Fruit fly (Drosophila melanogaster) whole organism, pupa: ENCODE data around the gene CG42692.

Experiments used
- CG12605 ChIP-seq: fragments of 200-800 bp; sonication (Bioruptor generic); IDR thresholded peaks from 2 replicates; pipeline ENCODE4 v1.3.6; 2022; ENCODE audit warnings: missing biosample characterization, missing genetic modification characterization
- CG13204 ChIP-seq: fragments of 200-800 bp; sonication (Bioruptor generic); optimal IDR thresholded peaks from 2 replicates; lab custom pipeline; 2018; ENCODE audit warnings: missing biosample characterization, mild to moderate bottlenecking, missing genetic modification characterization, moderate library complexity
- CG14655 ChIP-seq: fragments of 200-800 bp; sonication (Bioruptor generic); optimal IDR thresholded peaks from 3 replicates; lab custom pipeline; 2017; ENCODE audit warnings: mild to moderate bottlenecking, missing biosample characterization, missing genetic modification reagents, missing genetic modification characterization
- CG32121 ChIP-seq: fragments of 200-800 bp; sonication (Bioruptor generic); IDR thresholded peaks from 2 replicates; pipeline ENCODE4 v1.3.6; 2022; ENCODE audit warnings: missing biosample characterization, missing genetic modification characterization
- CG9948 ChIP-seq: fragments of 200-800 bp; sonication (Bioruptor generic); optimal IDR thresholded peaks from 2 replicates; lab custom pipeline; 2018; ENCODE audit warnings: missing biosample characterization, mild to moderate bottlenecking, missing genetic modification characterization, moderate library complexity
- D1 ChIP-seq: fragments of 200-800 bp; sonication (Bioruptor generic); optimal IDR thresholded peaks from 2 replicates; lab custom pipeline; 2018; ENCODE audit warnings: missing biosample characterization, mild to moderate bottlenecking, missing genetic modification characterization, moderate library complexity
- EcR ChIP-seq: fragments of 200-800 bp; sonication (Bioruptor generic); optimal IDR thresholded peaks from 3 replicates; lab custom pipeline; 2019; ENCODE audit warnings: missing biosample characterization, missing genetic modification characterization, mild to moderate bottlenecking, moderate library complexity, missing genetic modification reagents
- Ets98B ChIP-seq: fragments of 200-800 bp; sonication (Bioruptor generic); IDR thresholded peaks from 2 replicates; pipeline ENCODE4 v1.3.6; 2022; ENCODE audit warnings: missing biosample characterization, missing genetic modification characterization
- Pif1A ChIP-seq: fragments of 200-800 bp; sonication (Bioruptor generic); optimal IDR thresholded peaks from 3 replicates; lab custom pipeline; 2016; ENCODE audit warnings: missing biosample characterization, missing genetic modification characterization
- Pif1B ChIP-seq: fragments of 200-800 bp; sonication (Bioruptor generic); optimal IDR thresholded peaks from 3 replicates; lab custom pipeline; 2016; ENCODE audit warnings: missing biosample characterization, missing genetic modification characterization
- gl ChIP-seq: fragments of 200-800 bp; sonication (Bioruptor generic); optimal IDR thresholded peaks from 2 replicates; lab custom pipeline; 2018; ENCODE audit warnings: missing biosample characterization, mild to moderate bottlenecking, missing genetic modification characterization
- rn ChIP-seq: fragments of 200-800 bp; sonication (Bioruptor generic); IDR thresholded peaks from 2 replicates; pipeline ENCODE4 v1.3.6; 2022; ENCODE audit warnings: missing biosample characterization, missing genetic modification characterization

DNA sequence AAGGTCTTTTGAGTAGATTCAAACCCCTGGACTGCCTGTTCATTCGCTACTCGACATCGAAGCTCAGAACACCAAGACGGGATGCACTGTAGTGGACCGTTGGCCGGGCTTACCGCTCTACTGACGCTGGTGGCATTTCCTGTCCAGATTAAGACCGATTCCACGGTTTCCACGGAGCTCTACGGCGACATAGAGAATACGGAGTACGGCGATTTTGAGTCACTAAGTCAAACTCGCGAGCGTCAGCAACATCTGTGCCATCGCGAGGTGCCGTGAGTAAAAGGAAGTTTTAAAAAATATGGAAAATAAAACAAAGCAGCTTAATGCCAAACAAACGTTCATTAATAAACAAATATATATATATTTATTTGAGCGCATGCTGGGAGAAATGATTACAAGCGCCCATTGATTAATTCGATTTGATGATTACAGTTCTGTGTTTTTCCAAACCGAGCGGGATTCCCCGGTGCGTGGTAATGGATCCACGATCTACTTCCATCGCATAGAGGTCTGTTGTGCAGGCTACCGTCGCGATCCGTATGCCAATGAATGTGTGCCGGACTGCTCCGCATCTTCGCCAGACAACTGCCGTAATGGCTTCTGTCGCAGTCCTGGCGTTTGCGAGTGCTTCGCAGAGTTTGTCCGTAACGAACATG is 44.3 kb upstream of the CG42692 start, which contains the start of gene NimB1:
- TF ChIP-seq CG14655 (GFP tag; lab: Kevin White, UChicago), result no peak
- TF ChIP-seq CG9948 (tag; lab: Kevin White, UChicago), result no peak
- TF ChIP-seq CG13204, result no peak
- no peak for TF ChIP-seq CG12605
- no peak for TF ChIP-seq Pif1B (GFP tag; lab: Kevin White, UChicago)
- no peak for TF ChIP-seq EcR
- TF ChIP-seq D1 (tag; lab: Kevin White, UChicago), result no peak
- TF ChIP-seq CG32121 (GFP tag; lab: Robert Waterston, UW), result no peak
- TF ChIP-seq rn, result no peak
- no peak for TF ChIP-seq gl (tag; lab: Kevin White, UChicago)
- TF ChIP-seq Ets98B (GFP tag; lab: Robert Waterston, UW), result no peak
- TF ChIP-seq Pif1A (GFP tag; lab: Kevin White, UChicago), result no peak
